Fruit fly (Drosophila melanogaster): Measurements from ENCODE around the gene sta.
A peak's percentile ranks its signal among the peaks of the same experiment; 100 is the strongest.

The sta gene

dm6 chrX:1517618-1518017, 34.4 kb upstream of the sta start (continued):
- TF ChIP-seq Lhr (GFP tag; optimal IDR thresholded peaks at IDR 0.05) (peak; percentile 62), Camta (GFP tag; optimal IDR thresholded peaks at IDR 0.05) (no peak), CG12391 (tag; optimal IDR thresholded peaks at IDR 0.05) (peak; percentile 58), sens-2 (GFP tag; IDR thresholded peaks at IDR 0.05) (no peak), Hsf (GFP tag; optimal IDR thresholded peaks at IDR 0.05) (peak; percentile 3), CG10543 (GFP tag; optimal IDR thresholded peaks at IDR 0.05) (peak; percentile 53), tio (GFP tag; optimal IDR thresholded peaks at IDR 0.05) (no peak), gt (GFP tag; IDR thresholded peaks at IDR 0.05) (no peak), CG1233 (GFP tag; optimal IDR thresholded peaks at IDR 0.05) (no peak), pan (optimal IDR thresholded peaks at IDR 0.05) (no peak), pan (GFP tag; optimal IDR thresholded peaks at IDR 0.05 in 1 of 2, IDR thresholded peaks at IDR 0.05 in 1 of 2) (no peak), lilli (GFP tag; optimal IDR thresholded peaks at IDR 0.05) (peak; percentile 64), Awh (GFP tag; IDR thresholded peaks at IDR 0.05) (no peak), CG11085 (GFP tag; IDR thresholded peaks at IDR 0.05) (0 out of 2 replicates have a peak, but pooled peaks have one; percentile 27), CG10431 (GFP tag; optimal IDR thresholded peaks at IDR 0.05) (peak; percentile 40), sr (GFP tag; IDR thresholded peaks at IDR 0.05) (no peak), dpn (GFP tag; optimal IDR thresholded peaks at IDR 0.05) (peak; percentile 36 to 45), CG17385 (GFP tag; optimal IDR thresholded peaks at IDR 0.05) (peak; percentile 39), hth (optimal IDR thresholded peaks at IDR 0.05) (no peak), CG10267 (tag; optimal IDR thresholded peaks at IDR 0.05) (no peak), Dip3 (GFP tag; optimal IDR thresholded peaks at IDR 0.05) (no peak), bab2 (GFP tag; optimal IDR thresholded peaks at IDR 0.05) (peak; percentile 31), CG9817 (tag; optimal IDR thresholded peaks at IDR 0.05) (peak; percentile 31), ase (GFP tag; IDR thresholded peaks at IDR 0.05) (no peak), CG5245 (GFP tag; optimal IDR thresholded peaks at IDR 0.05) (no peak), Scr (GFP tag; IDR thresholded peaks at IDR 0.05; ENCODE audit: partially characterized antibody) (peak; percentile 93), jumu (GFP tag; optimal IDR thresholded peaks at IDR 0.05) (no peak), sd (tag; optimal IDR thresholded peaks at IDR 0.05) (peak; percentile 54), Ets97D (GFP tag; optimal IDR thresholded peaks at IDR 0.05) (no peak), Optix (GFP tag; IDR thresholded peaks at IDR 0.05) (0 out of 3 replicates have a peak, but pooled peaks have one; percentile 5), CG6683 (GFP tag; optimal IDR thresholded peaks at IDR 0.05) (no peak), gro (GFP tag; optimal IDR thresholded peaks at IDR 0.05) (no peak), CG18764 (GFP tag; optimal IDR thresholded peaks at IDR 0.05) (no peak), CG4730 (GFP tag; IDR thresholded peaks at IDR 0.05) (no peak), run (tag; optimal IDR thresholded peaks at IDR 0.05) (no peak), Vsx1 (GFP tag; optimal IDR thresholded peaks at IDR 0.05) (peak; percentile 96), aop (GFP tag; IDR thresholded peaks at IDR 0.05) (no peak), row (GFP tag; IDR thresholded peaks at IDR 0.05) (peak; percentile 92), cg (GFP tag; optimal IDR thresholded peaks at IDR 0.05) (no peak), otp (GFP tag; IDR thresholded peaks at IDR 0.05) (peak; percentile 53; the same call in 1 of the 3 replicates), CG10979 (tag; optimal IDR thresholded peaks at IDR 0.05) (no peak), dimm (GFP tag; IDR thresholded peaks at IDR 0.05) (no peak), Spps (tag; optimal IDR thresholded peaks at IDR 0.05) (no peak), CG30403 (GFP tag; optimal IDR thresholded peaks at IDR 0.05) (peak; percentile 56), Poxn (GFP tag; IDR thresholded peaks at IDR 0.05) (no peak), Tbp (GFP tag; optimal IDR thresholded peaks at IDR 0.05) (no peak), CG13624 (GFP tag; optimal IDR thresholded peaks at IDR 0.05) (peak; percentile 35), mam (GFP tag; optimal IDR thresholded peaks at IDR 0.05) (peak; percentile 37), Sox102F (GFP tag; optimal IDR thresholded peaks at IDR 0.05) (no peak), Ravus (GFP tag; IDR thresholded peaks at IDR 0.05) (no peak), NfI (GFP tag; optimal IDR thresholded peaks at IDR 0.05) (peak; percentile 14), pnt (GFP tag; optimal IDR thresholded peaks at IDR 0.05) (no peak), CG9437 (GFP tag; optimal IDR thresholded peaks at IDR 0.05) (no peak)
